Fruit fly (Drosophila melanogaster) whole organism, embryonic: ENCODE results near the gene CG15514.

Experiments used
- BtbVII ChIP-seq: fragments of 200-800 bp; sonication (Bioruptor generic); optimal IDR thresholded peaks from 3 replicates; lab custom pipeline; 2017; ENCODE audit warnings: missing biosample characterization, mild to moderate bottlenecking, missing genetic modification characterization
- C15 ChIP-seq: fragments of 200-800 bp; sonication (Bioruptor generic); IDR thresholded peaks from 3 replicates; pipeline ENCODE4 v1.3.6; 2022; ENCODE audit warnings: missing biosample characterization, missing genetic modification characterization
- CG10321 ChIP-seq: fragments of 200-800 bp; sonication (Bioruptor generic); IDR thresholded peaks from 2 replicates; pipeline ENCODE4 v1.3.6; 2022; ENCODE audit warnings: missing biosample characterization, missing genetic modification characterization
- CG1233 ChIP-seq: fragments of 200-800 bp; sonication (Bioruptor generic); optimal IDR thresholded peaks from 4 replicates; lab custom pipeline; 2018; ENCODE audit warnings: missing biosample characterization, mild to moderate bottlenecking, missing genetic modification characterization
- CG17359 ChIP-seq: fragments of 200-800 bp; sonication (Bioruptor generic); optimal IDR thresholded peaks from 3 replicates; lab custom pipeline; 2018; ENCODE audit warnings: missing biosample characterization, mild to moderate bottlenecking, missing genetic modification characterization, moderate library complexity
- CG17385 ChIP-seq: fragments of 200-800 bp; sonication (Bioruptor generic); optimal IDR thresholded peaks from 3 replicates; lab custom pipeline; 2018; ENCODE audit warnings: missing biosample characterization, mild to moderate bottlenecking, missing genetic modification characterization
- CG17612 ChIP-seq: fragments of 200-800 bp; sonication (Bioruptor generic); IDR thresholded peaks from 2 replicates; pipeline ENCODE4 v1.3.6; 2022; ENCODE audit warnings: missing biosample characterization, missing genetic modification characterization
- CG17802 ChIP-seq: fragments of 200-800 bp; sonication (Bioruptor generic); optimal IDR thresholded peaks from 2 replicates; lab custom pipeline; 2018; ENCODE audit warnings: missing biosample characterization, mild to moderate bottlenecking, missing genetic modification characterization, moderate library complexity
- CG17829 ChIP-seq: fragments of 200-800 bp; optimal IDR thresholded peaks from 2 replicates; lab custom pipeline; 2019; ENCODE audit warnings: missing biosample characterization, mild to moderate bottlenecking, missing genetic modification characterization, moderate library complexity
- CG18476 ChIP-seq: fragments of 200-800 bp; sonication (Bioruptor generic); optimal IDR thresholded peaks from 2 replicates; lab custom pipeline; 2016; ENCODE audit warnings: missing biosample characterization, mild to moderate bottlenecking, missing genetic modification characterization
- CG18599 ChIP-seq: fragments of 200-800 bp; sonication (Bioruptor generic); optimal IDR thresholded peaks from 3 replicates; lab custom pipeline; 2017; ENCODE audit warnings: missing biosample characterization, missing genetic modification characterization, mild to moderate bottlenecking, moderate library complexity, missing genetic modification reagents
- CG2875 ChIP-seq: fragments of 200-800 bp; sonication (Bioruptor generic); optimal IDR thresholded peaks from 2 replicates; lab custom pipeline; 2017; ENCODE audit warnings: missing biosample characterization, mild to moderate bottlenecking, missing genetic modification characterization, missing genetic modification reagents
- CG30403 ChIP-seq: fragments of 200-800 bp; sonication (Bioruptor generic); optimal IDR thresholded peaks from 3 replicates; lab custom pipeline; 2016; ENCODE audit warnings: missing biosample characterization, missing genetic modification characterization
- CG33557 ChIP-seq: fragments of 200-800 bp; sonication (Bioruptor generic); optimal IDR thresholded peaks from 2 replicates; lab custom pipeline; 2019; ENCODE audit warnings: missing biosample characterization, mild to moderate bottlenecking, missing genetic modification characterization, moderate library complexity
- CG34376 ChIP-seq: fragments of 200-800 bp; sonication (Bioruptor generic); optimal IDR thresholded peaks from 2 replicates; lab custom pipeline; 2018; ENCODE audit warnings: missing biosample characterization, mild to moderate bottlenecking, missing genetic modification characterization
- CG4282 ChIP-seq: fragments of 200-800 bp; sonication (Bioruptor generic); optimal IDR thresholded peaks from 2 replicates; lab custom pipeline; 2016; ENCODE audit warnings: missing biosample characterization, missing genetic modification characterization
- CG6791 ChIP-seq: fragments of 200-800 bp; sonication (Bioruptor generic); IDR thresholded peaks from 3 replicates; pipeline ENCODE4 v1.3.6; 2022; ENCODE audit warnings: missing biosample characterization, missing genetic modification characterization; ENCODE audit not compliant: partially characterized antibody
- CG8281 ChIP-seq: fragments of 200-800 bp; sonication (Bioruptor generic); optimal IDR thresholded peaks from 2 replicates; lab custom pipeline; 2018; ENCODE audit warnings: missing biosample characterization, mild to moderate bottlenecking, missing genetic modification characterization, moderate library complexity
- Camta ChIP-seq: fragments of 200-800 bp; sonication (Bioruptor generic); optimal IDR thresholded peaks from 2 replicates; lab custom pipeline; 2016; ENCODE audit warnings: missing biosample characterization, missing genetic modification characterization
- Dfd ChIP-seq, 2 experiments: fragments of >200 bp; optimal IDR thresholded peaks; 2 replicates each; lab custom pipeline; 2017; ENCODE audit warnings: missing biosample characterization in 2 of 2, missing genetic modification characterization in 2 of 2
- Dp ChIP-seq: fragments of 200-800 bp; sonication (Bioruptor generic); optimal IDR thresholded peaks from 2 replicates; lab custom pipeline; 2018; ENCODE audit warnings: missing biosample characterization, mild to moderate bottlenecking, missing genetic modification characterization, moderate library complexity
- HLH3B ChIP-seq: fragments of 200-800 bp; sonication (Bioruptor generic); IDR thresholded peaks from 2 replicates; pipeline ENCODE4 v1.3.6; 2022; ENCODE audit warnings: missing biosample characterization, missing genetic modification characterization
- Hsf ChIP-seq: fragments of 200-800 bp; sonication (Bioruptor generic); optimal IDR thresholded peaks from 3 replicates; lab custom pipeline; 2016; ENCODE audit warnings: missing biosample characterization, missing genetic modification characterization
- Max ChIP-seq: fragments of 200-800 bp; sonication (Bioruptor generic); optimal IDR thresholded peaks from 2 replicates; lab custom pipeline; 2016; ENCODE audit warnings: missing biosample characterization, mild to moderate bottlenecking, missing genetic modification characterization
- Mrtf ChIP-seq: fragments of 200-800 bp; sonication (Bioruptor generic); IDR thresholded peaks from 3 replicates; pipeline ENCODE4 v1.3.6; 2022; ENCODE audit warnings: missing biosample characterization, missing genetic modification characterization
- Nf-YC ChIP-seq: fragments of 200-800 bp; optimal IDR thresholded peaks from 3 replicates; lab custom pipeline; 2019; ENCODE audit warnings: missing biosample characterization, mild to moderate bottlenecking, missing genetic modification characterization, moderate library complexity
- YL-1 ChIP-seq: fragments of 200-800 bp; sonication (Bioruptor generic); optimal IDR thresholded peaks from 3 replicates; lab custom pipeline; 2017; ENCODE audit warnings: missing biosample characterization, mild to moderate bottlenecking, missing genetic modification characterization
- al ChIP-seq: fragments of 200-800 bp; sonication (Bioruptor generic); IDR thresholded peaks from 2 replicates; pipeline ENCODE4 v1.3.6; 2022; ENCODE audit warnings: missing biosample characterization, missing genetic modification characterization
- ara ChIP-seq: fragments of 200-800 bp; sonication (Bioruptor generic); IDR thresholded peaks from 2 replicates; pipeline ENCODE4 v1.3.6; 2022; ENCODE audit warnings: missing biosample characterization, missing genetic modification characterization
- cg ChIP-seq: fragments of 200-800 bp; sonication (Bioruptor generic); optimal IDR thresholded peaks from 3 replicates; lab custom pipeline; 2019; ENCODE audit warnings: missing biosample characterization, mild to moderate bottlenecking, missing genetic modification characterization, moderate library complexity
- corto ChIP-seq: fragments of 200-800 bp; sonication (Bioruptor generic); optimal IDR thresholded peaks from 2 replicates; lab custom pipeline; 2016; ENCODE audit warnings: missing biosample characterization, mild to moderate bottlenecking, missing genetic modification characterization, moderate library complexity
- danr ChIP-seq: fragments of 200-800 bp; sonication (Bioruptor generic); IDR thresholded peaks from 2 replicates; pipeline ENCODE4 v1.3.6; 2022; ENCODE audit warnings: missing biosample characterization, missing genetic modification characterization
- fu2 ChIP-seq: fragments of 200-800 bp; sonication (Bioruptor generic); optimal IDR thresholded peaks from 2 replicates; lab custom pipeline; 2016; ENCODE audit warnings: missing biosample characterization, missing genetic modification characterization
- grau ChIP-seq: fragments of 200-800 bp; optimal IDR thresholded peaks from 3 replicates; lab custom pipeline; 2019; ENCODE audit warnings: missing biosample characterization, mild to moderate bottlenecking, missing genetic modification characterization, moderate library complexity
- hb ChIP-seq: fragments of 200-800 bp; sonication (Bioruptor generic); IDR thresholded peaks from 3 replicates; pipeline ENCODE4 v1.3.6; 2022; ENCODE audit warnings: missing biosample characterization, missing genetic modification characterization; ENCODE audit not compliant: partially characterized antibody
- her ChIP-seq: fragments of 200-800 bp; sonication (Bioruptor generic); optimal IDR thresholded peaks from 2 replicates; lab custom pipeline; 2016; ENCODE audit warnings: missing biosample characterization, missing genetic modification characterization
- insv ChIP-seq, 2 experiments: fragments of 200-800 bp; sonication (Bioruptor generic); optimal IDR thresholded peaks; 3 replicates each; lab custom pipeline; 2016 to 2018; ENCODE audit warnings: missing biosample characterization in 2 of 2, missing genetic modification characterization in 2 of 2
- lola ChIP-seq, 3 experiments: fragments of >200 bp in 2 of 3; fragments of 200-800 bp in 1 of 3; sonication (Bioruptor generic) in 1 of 3; optimal IDR thresholded peaks; 2 replicates each; lab custom pipeline; 2017 to 2019; ENCODE audit warnings: missing biosample characterization in 3 of 3, missing genetic modification characterization in 3 of 3, mild to moderate bottlenecking in 1 of 3, moderate library complexity in 1 of 3
- nerfin-1 ChIP-seq: fragments of 200-800 bp; sonication (Bioruptor generic); optimal IDR thresholded peaks from 3 replicates; lab custom pipeline; 2019; ENCODE audit warnings: missing biosample characterization, mild to moderate bottlenecking, missing genetic modification characterization, moderate library complexity
- nmo ChIP-seq: fragments of 200-800 bp; sonication (Bioruptor generic); optimal IDR thresholded peaks from 2 replicates; lab custom pipeline; 2018; ENCODE audit warnings: missing biosample characterization, mild to moderate bottlenecking, missing genetic modification characterization, moderate library complexity
- otp ChIP-seq: fragments of 200-800 bp; sonication (Bioruptor generic); IDR thresholded peaks from 3 replicates; pipeline ENCODE4, ENCODE4 v1.3.6; 2022; ENCODE audit warnings: missing biosample characterization, missing genetic modification characterization
- pan ChIP-seq, 4 experiments: fragments of >200 bp in 3 of 4; fragments of 200-800 bp in 1 of 4; sonication (Bioruptor generic) in 1 of 4; optimal IDR thresholded peaks in 3 of 4; IDR thresholded peaks in 1 of 4; 2 replicates each; pipeline versions ENCODE4 v1.3.6 to Lab custom; 2017 to 2022; ENCODE audit warnings: missing biosample characterization in 2 of 4, missing genetic modification characterization in 2 of 4, mixed read lengths in 1 of 4
- pita ChIP-seq: fragments of 200-800 bp; sonication (Bioruptor generic); optimal IDR thresholded peaks from 2 replicates; lab custom pipeline; 2017; ENCODE audit warnings: missing biosample characterization, mild to moderate bottlenecking, missing genetic modification characterization
- pzg ChIP-seq: fragments of 200-800 bp; sonication (Bioruptor generic); optimal IDR thresholded peaks from 3 replicates; lab custom pipeline; 2018; ENCODE audit warnings: missing biosample characterization, mild to moderate bottlenecking, missing genetic modification characterization, moderate library complexity
- salm ChIP-seq: fragments of 200-800 bp; sonication (Bioruptor generic); optimal IDR thresholded peaks from 2 replicates; lab custom pipeline; 2018; ENCODE audit warnings: missing biosample characterization, mild to moderate bottlenecking, missing genetic modification characterization
- sisA ChIP-seq: fragments of 200-800 bp; sonication (Bioruptor generic); IDR thresholded peaks from 2 replicates; pipeline ENCODE4 v1.3.6; 2022; ENCODE audit warnings: missing biosample characterization, missing genetic modification characterization
- stc ChIP-seq: fragments of 200-800 bp; sonication (Bioruptor generic); IDR thresholded peaks from 2 replicates; pipeline ENCODE4 v1.3.6; 2022; ENCODE audit warnings: missing biosample characterization, missing genetic modification characterization
- trh ChIP-seq: fragments of 200-800 bp; sonication (Bioruptor generic); optimal IDR thresholded peaks from 2 replicates; lab custom pipeline; 2016; ENCODE audit warnings: missing biosample characterization, missing genetic modification characterization
- ttk ChIP-seq: fragments of 200-800 bp; sonication (Bioruptor generic); IDR thresholded peaks from 2 replicates; pipeline ENCODE4 v2.1.2; 2022; ENCODE audit warnings: missing biosample characterization, missing genetic modification characterization
- wdn ChIP-seq: fragments of 200-800 bp; sonication (Bioruptor generic); IDR thresholded peaks from 2 replicates; pipeline ENCODE4 v1.3.6; 2022; ENCODE audit warnings: missing biosample characterization, missing genetic modification characterization
- zen2 ChIP-seq: fragments of 200-800 bp; sonication (Bioruptor generic); IDR thresholded peaks from 3 replicates; pipeline ENCODE4 v1.3.6; 2022; ENCODE audit warnings: missing biosample characterization, missing genetic modification characterization; ENCODE audit not compliant: partially characterized antibody

Gene CG15514

dm6 chr3R:29816266-29816665 lies 45.0 kb downstream of the CG15514 start, which contains the start of gene Vps16B (continued):
- TF ChIP-seq CG34376 (no peak), sisA (no peak), trh (GFP tag; lab: Kevin White, UChicago) (no peak), cg (GFP tag; lab: Kevin White, UChicago) (no peak), Max (GFP tag; lab: Kevin White, UChicago) (no peak), CG6791 (GFP tag; lab: Robert Waterston, UW) (peak; percentile 30; the same call in 1 of the 3 replicates), CG4282 (GFP tag; lab: Kevin White, UChicago) (no peak), BtbVII (GFP tag; lab: Kevin White, UChicago) (no peak), CG8281 (no peak), CG17612 (GFP tag; lab: Robert Waterston, UW) (no peak), nerfin-1 (tag; lab: Kevin White, UChicago) (no peak), CG10321 (GFP tag; lab: Robert Waterston, UW) (no peak), nmo (GFP tag; lab: Kevin White, UChicago) (no peak), wdn (GFP tag; lab: Robert Waterston, UW) (no peak), Mrtf (GFP tag; lab: Robert Waterston, UW) (no peak), corto (no peak), CG1233 (no peak), salm (tag; lab: Kevin White, UChicago) (no peak), danr (no peak), Hsf (GFP tag; lab: Kevin White, UChicago) (no peak), CG17829 (no peak), ara (no peak), her (GFP tag; lab: Kevin White, UChicago) (no peak), CG17802 (tag; lab: Kevin White, UChicago) (no peak), insv (GFP tag; optimal IDR thresholded peaks at IDR 0.05; lab: Kevin White, UChicago) (no peak), Dp (GFP tag; lab: Kevin White, UChicago) (peak; percentile 64), Dfd (GFP tag; optimal IDR thresholded peaks at IDR 0.05; lab: Kevin White, UChicago) (no peak), lola (GFP tag; optimal IDR thresholded peaks at IDR 0.05; lab: Kevin White, UChicago) (no peak), hb (no peak), fu2 (no peak), CG30403 (GFP tag; lab: Kevin White, UChicago) (no peak), grau (no peak), CG17359 (tag; lab: Kevin White, UChicago) (no peak), Nf-YC (tag; lab: Kevin White, UChicago) (no peak), al (GFP tag; lab: Robert Waterston, UW) (no peak), pan (optimal IDR thresholded peaks at IDR 0.05; lab: Kevin White, UChicago) (no peak), pan (GFP tag; optimal IDR thresholded peaks at IDR 0.05 in 1 of 2, IDR thresholded peaks at IDR 0.05 in 1 of 2) (no peak), stc (GFP tag; lab: Robert Waterston, UW) (no peak), zen2 (0 out of 3 replicates have a peak, but pooled peaks have one; percentile 49), CG18599 (no peak), Camta (GFP tag; lab: Kevin White, UChicago) (no peak), CG17385 (no peak), otp (GFP tag; lab: Robert Waterston, UW) (no peak), ttk (GFP tag; lab: Robert Waterston, UW) (no peak), HLH3B (GFP tag; lab: Robert Waterston, UW) (no peak), CG33557 (no peak), C15 (GFP tag; lab: Robert Waterston, UW) (no peak), pita (no peak), CG18476 (GFP tag; lab: Kevin White, UChicago) (no peak), pzg (peak; percentile 45), CG2875 (no peak), YL-1 (GFP tag; lab: Kevin White, UChicago) (no peak)
